Worm (Caenorhabditis elegans): ENCODE results near the gene ins-15.

- no peak for TF ChIP-seq nhr-237 (tag; optimal IDR thresholded peaks at IDR 0.05)
- TF ChIP-seq ztf-11 (tag; optimal IDR thresholded peaks at IDR 0.05) = no peak
- no peak for TF ChIP-seq snpc-4 (tag; optimal IDR thresholded peaks at IDR 0.05)
- no peak for TF ChIP-seq pha-4 (tag; optimal IDR thresholded peaks at IDR 0.05)
- no peak for TF ChIP-seq unc-39 (tag; optimal IDR thresholded peaks at IDR 0.05)
- TF ChIP-seq nhr-76 (tag; optimal IDR thresholded peaks at IDR 0.05) = no peak
- TF ChIP-seq elt-3 (tag; optimal IDR thresholded peaks at IDR 0.05) = no peak
- no peak for TF ChIP-seq nhr-2 (tag; optimal IDR thresholded peaks at IDR 0.05)
- TF ChIP-seq mep-1 (tag; optimal IDR thresholded peaks at IDR 0.05) = no peak
- no peak for TF ChIP-seq lin-13 (tag; optimal IDR thresholded peaks at IDR 0.05)
- no peak for TF ChIP-seq unc-62 (GFP tag; optimal IDR thresholded peaks at IDR 0.05)
Observed at ce11 chrII:6746404-6746803, 1.9 kb upstream of the ins-15 start, which contains the start of gene F41G3.5.

Data from whole organism, mixed stage, embryonic.